Worm (Caenorhabditis elegans): Measurements from ENCODE around the gene C04G2.5.

The C04G2.5 gene

DNA sequence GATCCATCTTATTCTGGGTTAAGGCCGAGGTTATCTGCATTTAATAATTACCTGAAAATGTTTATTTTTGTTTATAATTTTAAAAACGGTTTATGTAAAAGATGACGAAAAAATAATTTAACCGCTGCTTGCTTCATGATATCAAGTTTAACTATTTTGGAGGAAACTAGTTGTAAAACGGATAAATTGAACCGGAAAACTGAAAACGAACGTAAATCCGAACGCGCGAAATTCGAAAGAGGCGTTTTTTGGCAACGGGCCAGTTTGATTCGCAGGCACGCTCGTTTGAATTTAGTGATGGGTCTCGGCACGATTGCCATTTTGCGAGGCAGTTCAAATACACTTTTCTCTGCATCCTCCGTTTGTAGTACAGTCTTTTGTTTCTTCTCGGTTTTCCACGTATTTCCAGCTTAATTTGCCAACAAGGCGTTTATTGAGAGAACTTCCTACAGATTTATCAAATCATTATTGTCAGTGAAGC lies 33.9 kb upstream of the C04G2.5 start, which contains the start of the genes gtbp-1 and K08F4.3 (continued):
- TF ChIP-seq unc-62 (GFP tag; optimal IDR thresholded peaks at IDR 0.05) (no peak), nhr-77 (tag; optimal IDR thresholded peaks at IDR 0.05) (peak; percentile 78), sup-37 (GFP tag; optimal IDR thresholded peaks at IDR 0.05) (no peak), isw-1 (GFP tag; IDR thresholded peaks at IDR 0.05) (peak; percentile 64), nhr-90 (tag; optimal IDR thresholded peaks at IDR 0.05; ENCODE audit: poor library complexity) (peak; percentile 45), C16A3.4 (tag; optimal IDR thresholded peaks at IDR 0.05) (peak; percentile 75), dpl-1 (GFP tag; optimal IDR thresholded peaks at IDR 0.05) (peak; percentile 92 to 94 (median 92)), nhr-47 (tag; optimal IDR thresholded peaks at IDR 0.05) (peak; percentile 74), pax-3 (tag; optimal IDR thresholded peaks at IDR 0.05) (peak; percentile 23), nhr-71 (tag; optimal IDR thresholded peaks at IDR 0.05) (peak; percentile 78), ceh-63 (GFP tag; optimal IDR thresholded peaks at IDR 0.05) (no peak)

DNA sequence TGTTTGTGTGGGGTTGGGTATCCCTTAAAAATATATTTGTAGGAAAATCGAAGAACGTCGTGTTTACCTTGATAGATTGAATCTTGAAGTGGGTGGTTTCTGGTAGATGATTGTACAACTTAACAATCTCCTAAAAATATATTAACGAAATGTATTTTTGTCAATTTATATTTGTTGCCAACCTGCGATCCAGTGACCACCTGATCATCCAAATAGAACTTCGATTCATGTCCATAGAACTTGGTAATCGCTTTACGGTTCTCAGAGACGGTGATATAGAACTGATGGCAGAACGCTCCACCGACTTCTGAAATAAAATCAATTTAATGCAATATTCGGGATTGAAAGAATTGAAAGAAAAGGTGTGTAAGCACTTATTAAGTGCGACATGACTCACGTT lies 33.4 kb upstream of the C04G2.5 start:
- TF ChIP-seq lsy-2 (tag; optimal IDR thresholded peaks at IDR 0.05), result no peak

DNA sequence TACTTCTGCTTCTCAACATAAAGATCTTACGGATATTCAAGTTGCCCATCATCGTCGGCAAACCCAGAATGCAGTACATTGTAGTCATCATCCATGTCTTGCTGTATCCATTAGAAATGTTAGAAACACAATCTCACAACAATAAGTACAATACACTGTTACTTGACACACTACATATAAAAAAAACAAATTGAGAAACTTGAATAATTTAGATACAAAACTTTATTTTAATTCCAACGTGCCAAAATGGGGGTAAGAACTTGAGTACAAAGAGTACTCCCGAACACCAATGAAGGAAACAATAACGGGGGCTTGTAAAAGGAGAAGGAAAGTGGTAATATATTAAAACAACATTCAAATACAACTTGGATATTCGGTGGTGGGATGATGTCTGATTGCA lies 31.5 kb upstream of the C04G2.5 start, which contains the start of gene ctf-18:
ctf-18 (minus strand) TSS at position 101 of the 400 bp plus-strand sequence.
- TF ChIP-seq unc-30 (tag; optimal IDR thresholded peaks at IDR 0.05) (no peak), mdl-1 (tag; optimal IDR thresholded peaks at IDR 0.05) (no peak), lir-3 (tag; optimal IDR thresholded peaks at IDR 0.05; ENCODE audit: poor library complexity) (no peak), ceh-90 (tag; optimal IDR thresholded peaks at IDR 0.05) (no peak), sptf-1 (tag; optimal IDR thresholded peaks at IDR 0.05) (no peak), ztf-4 (tag; optimal IDR thresholded peaks at IDR 0.05) (no peak), rnt-1 (tag; optimal IDR thresholded peaks at IDR 0.05) (no peak), Y116A8C.19 (tag; optimal IDR thresholded peaks at IDR 0.05; ENCODE audit: borderline replicate concordance) (no peak), nhr-28 (tag; optimal IDR thresholded peaks at IDR 0.05) (no peak), hlh-4 (tag; optimal IDR thresholded peaks at IDR 0.05) (no peak), mab-9 (GFP tag; IDR thresholded peaks at IDR 0.05) (no peak), sup-37 (GFP tag; optimal IDR thresholded peaks at IDR 0.05) (no peak), lin-13 (GFP tag; optimal IDR thresholded peaks at IDR 0.05) (no peak), unc-62 (GFP tag; optimal IDR thresholded peaks at IDR 0.05) (no peak), nhr-84 (tag; optimal IDR thresholded peaks at IDR 0.05) (no peak), aha-1 (tag; optimal IDR thresholded peaks at IDR 0.05) (no peak), C04F5.9 (tag; optimal IDR thresholded peaks at IDR 0.05) (no peak), zag-1 (tag; optimal IDR thresholded peaks at IDR 0.05) (no peak)

DNA sequence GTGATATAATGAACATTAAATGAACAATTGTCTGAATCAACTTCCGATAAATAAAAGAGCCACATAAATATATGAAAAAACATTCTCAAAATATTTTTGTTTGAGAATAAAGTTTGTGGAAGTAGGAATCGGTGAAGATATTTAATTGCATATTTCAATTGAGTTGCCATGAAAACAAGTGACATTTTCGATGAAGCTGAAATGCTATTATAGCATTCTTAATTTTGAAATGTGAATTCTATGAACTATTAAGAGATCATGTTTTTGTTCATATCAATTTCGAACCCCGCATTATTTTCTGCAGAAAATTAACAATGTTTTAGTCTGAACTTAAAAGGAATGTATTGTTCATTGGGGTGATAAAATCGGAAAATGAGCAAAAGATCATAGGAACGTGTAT lies 27.1 kb upstream of the C04G2.5 start, which contains the start of gene irld-21:
irld-21 (minus strand) TSS at position 101 of the 400 bp plus-strand sequence.
- TF ChIP-seq jun-1 (tag; optimal IDR thresholded peaks at IDR 0.05) (no peak), hlh-17 (GFP tag; optimal IDR thresholded peaks at IDR 0.05; ENCODE audit: borderline replicate concordance) (no peak), fkh-10 (GFP tag; optimal IDR thresholded peaks at IDR 0.05) (no peak), lin-39 (tag; optimal IDR thresholded peaks at IDR 0.05) (no peak), sup-37 (GFP tag; optimal IDR thresholded peaks at IDR 0.05) (no peak), lin-35 (GFP tag; optimal IDR thresholded peaks at IDR 0.05) (no peak), tbx-2 (tag; optimal IDR thresholded peaks at IDR 0.05) (no peak), nhr-84 (tag; optimal IDR thresholded peaks at IDR 0.05) (no peak), unc-98 (GFP tag; IDR thresholded peaks at IDR 0.05) (no peak), F16B12.6 (tag; optimal IDR thresholded peaks at IDR 0.05) (no peak), egl-27 (tag; optimal IDR thresholded peaks at IDR 0.05) (no peak), isw-1 (GFP tag; IDR thresholded peaks at IDR 0.05) (no peak), pqm-1 (tag; optimal IDR thresholded peaks at IDR 0.05) (no peak), ceh-88 (GFP tag; IDR thresholded peaks at IDR 0.05) (no peak), lin-15B (tag; optimal IDR thresholded peaks at IDR 0.05) (no peak), rnt-1 (tag; optimal IDR thresholded peaks at IDR 0.05) (no peak), unc-86 (tag; optimal IDR thresholded peaks at IDR 0.05) (no peak), ztf-4 (tag; optimal IDR thresholded peaks at IDR 0.05) (no peak), sptf-1 (tag; optimal IDR thresholded peaks at IDR 0.05) (no peak), snpc-4 (tag; optimal IDR thresholded peaks at IDR 0.05) (no peak)
